Worm (Caenorhabditis elegans) whole organism, L3 larva: ENCODE data around the gene ncr-2.

Experiments
- aly-2 ChIP-seq: fragments of 150-350 bp; optimal IDR thresholded peaks from 2 replicates; lab custom pipeline; 2014; ENCODE audit warnings: missing biosample characterization, missing genetic modification characterization
- ama-1 ChIP-seq: fragments of 150-350 bp; optimal IDR thresholded peaks from 2 replicates; lab custom pipeline; 2018
- ceh-16 ChIP-seq: sonication (generic microtip); optimal IDR thresholded peaks from 2 replicates; lab custom pipeline; 2017; ENCODE audit warnings: missing biosample characterization, missing genetic modification characterization
- ceh-28 ChIP-seq: fragments of 150-350 bp; optimal IDR thresholded peaks from 2 replicates; lab custom pipeline; 2014; ENCODE audit warnings: missing biosample characterization, missing genetic modification reagents, missing genetic modification characterization
- ceh-82 ChIP-seq: fragments of 150-350 bp; optimal IDR thresholded peaks from 2 replicates; lab custom pipeline; 2014; ENCODE audit warnings: missing biosample characterization, missing genetic modification characterization
- ceh-9 ChIP-seq: sonication (generic microtip); optimal IDR thresholded peaks from 2 replicates; lab custom pipeline; 2018; ENCODE audit warnings: missing biosample characterization, missing genetic modification characterization
- daf-12 ChIP-seq: fragments of 150-350 bp; optimal IDR thresholded peaks from 2 replicates; lab custom pipeline; 2014; ENCODE audit warnings: missing biosample characterization, missing genetic modification reagents, missing genetic modification characterization
- elt-1 ChIP-seq: fragments of 150-350 bp; optimal IDR thresholded peaks from 2 replicates; lab custom pipeline; 2014; ENCODE audit warnings: missing biosample characterization, missing genetic modification characterization
- elt-2 ChIP-seq: sonication (generic microtip); optimal IDR thresholded peaks from 2 replicates; lab custom pipeline; 2016; ENCODE audit warnings: missing genetic modification reagents, mild to moderate bottlenecking, missing genetic modification characterization, missing compliant biosample characterization
- elt-3 ChIP-seq, 3 experiments: fragments of 150-350 bp in 1 of 3; sonication (generic microtip) in 2 of 3; optimal IDR thresholded peaks; 2 replicates in 2 of 3; 4 replicates in 1 of 3; lab custom pipeline; 2014 to 2017; ENCODE audit warnings: missing biosample characterization in 3 of 3, missing genetic modification characterization in 3 of 3
- eor-1 ChIP-seq, 2 experiments: fragments of 150-350 bp; optimal IDR thresholded peaks; 2 replicates each; lab custom pipeline; 2014 to 2018; ENCODE audit warnings: missing biosample characterization in 2 of 2, missing genetic modification characterization in 2 of 2
- fkh-10 ChIP-seq: sonication (generic microtip); optimal IDR thresholded peaks from 2 replicates; lab custom pipeline; 2017; ENCODE audit warnings: missing biosample characterization, missing genetic modification reagents, missing genetic modification characterization
- fkh-2 ChIP-seq: fragments of 150-350 bp; optimal IDR thresholded peaks from 2 replicates; lab custom pipeline; 2014; ENCODE audit warnings: missing biosample characterization, missing genetic modification reagents, missing genetic modification characterization
- hmg-11 ChIP-seq: sonication (generic microtip); optimal IDR thresholded peaks from 2 replicates; lab custom pipeline; 2016; ENCODE audit warnings: missing genetic modification characterization, missing compliant biosample characterization
- jun-1 ChIP-seq: fragments of 150-350 bp; optimal IDR thresholded peaks from 2 replicates; lab custom pipeline; 2014; ENCODE audit warnings: missing biosample characterization, missing genetic modification reagents, missing genetic modification characterization
- lin-15B ChIP-seq: fragments of 150-350 bp; optimal IDR thresholded peaks from 2 replicates; lab custom pipeline; 2014; ENCODE audit warnings: missing biosample characterization, missing genetic modification characterization
- lsy-12 ChIP-seq: sonication (generic microtip); optimal IDR thresholded peaks from 2 replicates; lab custom pipeline; 2016; ENCODE audit warnings: mild to moderate bottlenecking, missing genetic modification characterization, missing compliant biosample characterization
- mdl-1 ChIP-seq: fragments of 150-350 bp; optimal IDR thresholded peaks from 2 replicates; lab custom pipeline; 2014; ENCODE audit warnings: missing biosample characterization, missing genetic modification characterization
- nfya-1 ChIP-seq: sonication (generic microtip); optimal IDR thresholded peaks from 2 replicates; lab custom pipeline; 2017; ENCODE audit warnings: missing genetic modification characterization, mild to moderate bottlenecking, missing compliant biosample characterization, antibody characterized with exemption, moderate library complexity; ENCODE audit not compliant: insufficient read depth
- nhr-11 ChIP-seq: fragments of 150-350 bp; optimal IDR thresholded peaks from 2 replicates; lab custom pipeline; 2014; ENCODE audit warnings: missing biosample characterization, missing genetic modification characterization
- nhr-12 ChIP-seq: fragments of 150-350 bp; optimal IDR thresholded peaks from 2 replicates; lab custom pipeline; 2014; ENCODE audit warnings: missing biosample characterization, missing genetic modification characterization
- nhr-23 ChIP-seq: fragments of 150-350 bp; optimal IDR thresholded peaks from 2 replicates; lab custom pipeline; 2014; ENCODE audit warnings: missing biosample characterization, missing genetic modification reagents, missing genetic modification characterization
- nhr-237 ChIP-seq: fragments of 150-350 bp; optimal IDR thresholded peaks from 2 replicates; lab custom pipeline; 2014; ENCODE audit warnings: missing biosample characterization, missing genetic modification characterization
- nhr-28 ChIP-seq: fragments of 150-350 bp; optimal IDR thresholded peaks from 2 replicates; lab custom pipeline; 2014; ENCODE audit warnings: missing biosample characterization, missing genetic modification characterization
- nhr-43 ChIP-seq: sonication (generic microtip); optimal IDR thresholded peaks from 2 replicates; lab custom pipeline; 2016; ENCODE audit warnings: mild to moderate bottlenecking, missing genetic modification characterization, missing compliant biosample characterization; ENCODE audit not compliant: poor library complexity, severe bottlenecking
- nhr-76 ChIP-seq: fragments of 150-350 bp; sonication (generic microtip); optimal IDR thresholded peaks from 5 replicates; lab custom pipeline; 2014; ENCODE audit warnings: missing biosample characterization, missing genetic modification characterization
- nhr-77 ChIP-seq: fragments of 150-350 bp; optimal IDR thresholded peaks from 2 replicates; lab custom pipeline; 2014; ENCODE audit warnings: missing biosample characterization, missing genetic modification characterization
- snpc-4 ChIP-seq: fragments of 150-350 bp; optimal IDR thresholded peaks from 2 replicates; lab custom pipeline; 2014; ENCODE audit warnings: missing biosample characterization, missing genetic modification characterization
- tbx-2 ChIP-seq: sonication (generic microtip); optimal IDR thresholded peaks from 2 replicates; lab custom pipeline; 2016; ENCODE audit warnings: mild to moderate bottlenecking, missing genetic modification characterization, missing compliant biosample characterization
- unc-39 ChIP-seq: sonication (generic microtip); optimal IDR thresholded peaks from 4 replicates; lab custom pipeline; 2017; ENCODE audit warnings: missing biosample characterization, missing genetic modification characterization
- unc-62 ChIP-seq: fragments of 150-350 bp; sonication (generic microtip); optimal IDR thresholded peaks from 4 replicates; lab custom pipeline; 2014; ENCODE audit warnings: missing biosample characterization, missing genetic modification reagents, missing genetic modification characterization
- zag-1 ChIP-seq: fragments of 150-350 bp; optimal IDR thresholded peaks from 2 replicates; lab custom pipeline; 2014; ENCODE audit warnings: missing biosample characterization, missing genetic modification characterization

The ncr-2 gene

DNA sequence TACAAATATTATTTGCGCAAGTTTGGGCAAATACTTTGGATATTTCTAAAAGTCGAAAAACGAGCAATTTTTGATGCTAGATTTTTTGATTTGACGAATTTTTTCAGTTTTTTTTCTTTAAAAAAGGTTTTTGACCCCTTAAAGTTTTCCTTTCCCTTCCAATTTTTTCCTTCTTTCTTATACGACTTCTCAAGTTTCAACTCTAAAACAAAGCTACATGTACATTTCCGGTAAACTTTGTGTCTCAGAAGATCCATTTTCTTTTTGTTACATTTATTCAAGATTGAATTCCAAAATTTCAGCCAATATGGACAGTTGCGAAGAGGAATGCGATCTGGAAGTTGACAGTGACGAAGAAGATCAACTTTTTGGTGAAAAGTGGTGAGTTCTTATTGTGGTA lies 20.7 kb downstream of the ncr-2 start, which contains the start of gene mig-10:
TSS of gene mig-10 (plus strand) at position 301 of the 400 bp plus-strand sequence.
- TF ChIP-seq lin-15B (tag; lab: Kevin White, UChicago) (no peak), zag-1 (tag; lab: Kevin White, UChicago) (no peak), elt-2 (tag; lab: Kevin White, UChicago) (no peak), unc-39 (no peak), eor-1 (tag; optimal IDR thresholded peaks at IDR 0.05; lab: Kevin White, UChicago) (no peak), ceh-16 (tag; lab: Kevin White, UChicago) (no peak), unc-62 (GFP tag; lab: Kevin White, UChicago) (no peak), ama-1 (no peak), ceh-9 (tag; lab: Kevin White, UChicago) (no peak), ceh-28 (tag; lab: Kevin White, UChicago) (no peak), nhr-77 (tag; lab: Kevin White, UChicago) (no peak), elt-1 (tag; lab: Kevin White, UChicago) (no peak), nhr-28 (tag; lab: Kevin White, UChicago) (no peak), mdl-1 (tag; lab: Kevin White, UChicago) (no peak)

DNA sequence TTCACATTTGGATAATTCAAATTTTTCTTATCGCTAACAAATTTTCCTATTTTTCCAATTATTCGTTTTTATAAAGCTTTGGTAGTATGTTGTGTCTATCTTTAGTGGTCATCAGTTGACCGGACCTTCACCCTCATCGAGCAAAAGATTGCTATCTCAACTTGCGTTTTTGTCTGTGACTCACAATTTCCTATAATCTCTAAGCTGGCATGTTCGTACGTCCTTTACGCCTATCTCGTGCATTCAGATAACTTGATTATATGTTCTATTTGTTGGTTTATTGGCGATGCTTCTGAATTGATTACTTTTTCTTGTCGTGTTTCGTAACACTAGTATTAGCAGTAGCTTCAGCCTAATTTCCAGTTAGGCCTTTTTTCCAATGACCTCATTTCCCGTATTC lies 21.4 kb downstream of the ncr-2 start:
- TF ChIP-seq tbx-2 (tag; lab: Kevin White, UChicago) (no peak), elt-3 (tag; optimal IDR thresholded peaks at IDR 0.05; lab: Kevin White, UChicago) (no peak), elt-1 (tag; lab: Kevin White, UChicago) (peak; percentile 20)
- TF ChIP-seq, all 47 proteins: peak for 1

DNA sequence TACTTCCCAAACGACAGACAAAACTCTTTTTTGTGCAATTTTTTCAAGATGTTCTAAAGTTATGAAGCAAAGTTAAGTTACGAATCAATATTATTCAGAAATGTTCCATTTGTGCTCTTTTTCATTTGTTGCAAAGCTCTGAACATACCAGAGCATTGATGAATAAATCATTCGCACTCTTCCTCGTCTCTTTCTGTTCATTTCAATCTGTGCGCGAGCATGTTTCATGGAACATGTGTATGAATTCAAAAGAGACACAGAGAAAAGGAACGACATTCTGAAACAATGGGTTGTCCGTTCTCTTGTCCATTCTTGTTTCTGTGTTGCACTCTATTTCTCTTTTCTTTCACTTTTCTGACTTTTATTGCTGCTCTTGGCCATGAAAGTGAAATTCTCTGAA lies 22.2 kb downstream of the ncr-2 start:
- TF ChIP-seq ceh-9 (tag; lab: Kevin White, UChicago) (no peak), elt-3 (tag; optimal IDR thresholded peaks at IDR 0.05; lab: Kevin White, UChicago) (no peak), eor-1 (tag; optimal IDR thresholded peaks at IDR 0.05; lab: Kevin White, UChicago) (no peak), ceh-82 (tag; lab: Kevin White, UChicago) (no peak), nhr-43 (tag; lab: Kevin White, UChicago) (no peak), lsy-12 (tag; lab: Kevin White, UChicago) (no peak), nhr-76 (no peak), nhr-237 (tag; lab: Kevin White, UChicago) (no peak), hmg-11 (tag; lab: Kevin White, UChicago) (no peak)

DNA sequence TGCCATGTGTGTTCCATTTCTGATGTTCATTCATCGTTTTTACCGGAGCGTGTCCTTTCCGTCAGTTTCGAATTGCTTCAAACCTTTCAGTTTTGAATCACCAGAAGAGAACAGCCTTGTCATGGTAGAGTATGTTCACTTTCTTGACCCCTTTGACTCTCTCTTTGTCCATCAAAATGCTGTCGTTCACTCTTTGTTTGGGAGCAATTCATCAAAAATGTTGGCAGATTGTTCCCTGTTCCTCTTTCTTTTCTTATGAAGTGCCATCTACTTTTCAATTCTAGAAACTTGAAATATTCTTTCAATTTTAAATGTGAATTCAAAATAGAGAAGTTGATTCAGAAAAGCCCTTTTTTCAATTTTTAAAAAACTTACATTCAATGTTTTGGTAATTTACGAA lies 23.2 kb downstream of the ncr-2 start:
- TF ChIP-seq nhr-12 (no peak), snpc-4 (tag; lab: Kevin White, UChicago) (no peak), unc-39 (no peak), nhr-43 (tag; lab: Kevin White, UChicago) (no peak), fkh-2 (tag; lab: Kevin White, UChicago) (no peak), ceh-9 (tag; lab: Kevin White, UChicago) (no peak), daf-12 (tag; lab: Kevin White, UChicago) (no peak), lsy-12 (tag; lab: Kevin White, UChicago) (no peak), eor-1 (tag; optimal IDR thresholded peaks at IDR 0.05; lab: Kevin White, UChicago) (no peak), nfya-1 (tag; lab: Kevin White, UChicago) (no peak), jun-1 (tag; lab: Kevin White, UChicago) (no peak), nhr-11 (tag; lab: Kevin White, UChicago) (no peak), zag-1 (tag; lab: Kevin White, UChicago) (no peak), ceh-82 (tag; lab: Kevin White, UChicago) (no peak), aly-2 (tag; lab: Kevin White, UChicago) (no peak)

DNA sequence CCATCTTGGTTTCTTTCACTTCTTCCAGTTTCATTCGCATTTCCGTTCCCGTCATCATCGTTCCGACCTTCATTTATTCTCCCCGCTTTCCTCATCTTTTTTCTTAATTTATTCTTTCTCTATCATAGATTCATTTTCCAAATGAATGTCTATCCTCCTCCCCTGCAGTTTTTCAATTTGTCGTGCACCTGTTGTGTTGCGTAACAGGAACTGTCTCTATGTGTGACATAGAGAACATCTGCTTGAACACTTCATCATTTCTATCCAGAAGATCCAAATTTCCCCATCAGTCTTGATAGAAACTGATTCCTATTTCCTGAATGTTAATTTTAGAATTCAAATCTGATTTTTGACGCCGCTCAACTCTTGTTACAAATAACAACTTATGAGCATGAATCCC lies 25.4 kb downstream of the ncr-2 start:
- no peak for TF ChIP-seq aly-2 (tag; lab: Kevin White, UChicago)
- TF ChIP-seq nhr-23 = no peak

DNA sequence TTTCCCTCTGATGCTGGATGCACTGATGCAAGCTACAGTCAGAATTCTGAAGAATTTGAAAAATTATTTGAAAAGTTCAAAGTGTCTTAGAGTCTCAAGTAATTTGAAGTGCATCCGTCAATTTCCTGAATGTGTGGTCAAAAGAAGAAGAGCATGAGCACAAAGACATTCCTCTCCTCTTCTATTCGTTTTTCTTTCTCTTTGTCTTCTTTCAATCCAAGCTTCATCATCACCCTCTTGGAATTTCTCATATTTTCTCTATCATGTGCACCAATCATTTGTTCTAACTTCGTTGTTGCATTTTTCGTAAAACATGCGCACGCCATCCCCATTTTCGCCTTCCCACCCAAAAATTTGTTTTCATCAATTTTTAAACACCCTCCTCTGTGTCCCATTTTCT lies 27.9 kb downstream of the ncr-2 start:
- TF ChIP-seq elt-2 (tag; lab: Kevin White, UChicago) (no peak), fkh-10 (GFP tag; lab: Kevin White, UChicago) (peak; percentile 74), daf-12 (tag; lab: Kevin White, UChicago) (no peak)
